Worm (Caenorhabditis elegans): ENCODE data around the gene F37H8.5.

DNA sequence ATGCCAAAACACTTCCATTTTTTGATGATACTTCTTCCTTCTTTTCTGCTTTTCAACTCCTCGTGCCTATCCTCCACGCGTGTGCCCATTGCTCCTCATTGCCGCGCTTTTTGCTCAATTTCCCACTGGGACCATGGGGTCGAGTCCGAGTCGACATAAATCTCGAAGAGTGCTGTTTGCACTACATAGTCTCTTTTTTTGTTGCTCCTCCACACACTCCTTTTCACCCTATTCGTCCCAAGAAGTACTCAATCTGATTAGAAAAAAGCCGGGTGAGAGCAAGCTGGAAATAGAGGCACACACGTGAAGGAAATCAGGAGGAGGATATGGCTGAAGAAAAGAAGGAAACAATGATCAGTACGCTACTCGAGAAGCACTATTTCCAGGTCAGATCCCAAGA, 45.4 kb upstream of the F37H8.5 start, which contains the start of gene arrd-6:
- no peak for TF ChIP-seq ref-1 (GFP tag; conservative IDR thresholded peaks at IDR 0.05)
- no peak for TF ChIP-seq flt-1 (GFP tag; IDR thresholded peaks at IDR 0.05)
- TF ChIP-seq ztf-23 (GFP tag; IDR thresholded peaks at IDR 0.05): no peak
- TF ChIP-seq klf-2 (GFP tag; conservative IDR thresholded peaks at IDR 0.05): no peak
- no peak for TF ChIP-seq T22C8.4 (GFP tag; IDR thresholded peaks at IDR 0.05)
- no peak for TF ChIP-seq med-1 (GFP tag; optimal IDR thresholded peaks at IDR 0.05; ENCODE audit: insufficient read depth)
- no peak for TF ChIP-seq cog-1 (tag; optimal IDR thresholded peaks at IDR 0.05)
- TF ChIP-seq ztf-29 (GFP tag; IDR thresholded peaks at IDR 0.05): no peak

Measured in whole organism, midembryonic.